Fruit fly (Drosophila melanogaster): ENCODE results near the gene cad.

The cad gene

dm6 chr2L:20770242-20770769 lies at the start of gene cad (continued):
- TF ChIP-seq ro (GFP tag; IDR thresholded peaks at IDR 0.05) (no peak), CG8089 (GFP tag; optimal IDR thresholded peaks at IDR 0.05) (no peak), NK7.1 (GFP tag; optimal IDR thresholded peaks at IDR 0.05) (no peak), CG17328 (GFP tag; IDR thresholded peaks at IDR 0.05) (peak; percentile 55; the same call in 1 of the 2 replicates), az2 (GFP tag; optimal IDR thresholded peaks at IDR 0.05) (no peak), dmrt99B (tag; optimal IDR thresholded peaks at IDR 0.05) (no peak), CG9876 (GFP tag; optimal IDR thresholded peaks at IDR 0.05) (no peak), stc (GFP tag; IDR thresholded peaks at IDR 0.05) (peak; percentile 58), CG3407 (GFP tag; optimal IDR thresholded peaks at IDR 0.05) (no peak), CG17359 (tag; optimal IDR thresholded peaks at IDR 0.05) (peak; percentile 15), CG1602 (GFP tag; optimal IDR thresholded peaks at IDR 0.05) (no peak), schlank (tag; optimal IDR thresholded peaks at IDR 0.05) (no peak), gcm2 (GFP tag; optimal IDR thresholded peaks at IDR 0.05) (no peak), B-H1 (GFP tag; IDR thresholded peaks at IDR 0.05) (no peak), Sry-δ (GFP tag; optimal IDR thresholded peaks at IDR 0.05) (no peak), Atf3 (GFP tag; optimal IDR thresholded peaks at IDR 0.05) (no peak), cato (GFP tag; optimal IDR thresholded peaks at IDR 0.05; ENCODE audit: borderline replicate concordance) (no peak), CG9727 (GFP tag; optimal IDR thresholded peaks at IDR 0.05) (no peak), CG8478 (optimal IDR thresholded peaks at IDR 0.05) (peak; percentile 95), nerfin-1 (tag; optimal IDR thresholded peaks at IDR 0.05) (peak; percentile 17), sug (tag; optimal IDR thresholded peaks at IDR 0.05) (peak; percentile 25), CG18262 (tag; optimal IDR thresholded peaks at IDR 0.05) (no peak), D19A (tag; optimal IDR thresholded peaks at IDR 0.05) (no peak), lab (GFP tag; optimal IDR thresholded peaks at IDR 0.05) (peak; percentile 61), CG4617 (GFP tag; optimal IDR thresholded peaks at IDR 0.05; ENCODE audit: borderline replicate concordance) (no peak), nom (GFP tag; optimal IDR thresholded peaks at IDR 0.05) (no peak), PHDP (tag; optimal IDR thresholded peaks at IDR 0.05) (peak; percentile 3), CG7556 (GFP tag; optimal IDR thresholded peaks at IDR 0.05) (no peak), MTF-1 (GFP tag; optimal IDR thresholded peaks at IDR 0.05; ENCODE audit: borderline replicate concordance) (peak; percentile 44), Dfd (GFP tag; optimal IDR thresholded peaks at IDR 0.05) (no peak), row (GFP tag; IDR thresholded peaks at IDR 0.05) (no peak), gro (GFP tag; optimal IDR thresholded peaks at IDR 0.05) (peak; percentile 35), tna (GFP tag; IDR thresholded peaks at IDR 0.05; ENCODE audit: partially characterized antibody) (0 out of 2 replicates have a peak, but pooled peaks have one; percentile 27), CG4707 (GFP tag; optimal IDR thresholded peaks at IDR 0.05) (no peak), CG12219 (GFP tag; optimal IDR thresholded peaks at IDR 0.05) (no peak), CG5245 (GFP tag; optimal IDR thresholded peaks at IDR 0.05) (no peak), CG17186 (GFP tag; optimal IDR thresholded peaks at IDR 0.05) (no peak), crol (GFP tag; IDR thresholded peaks at IDR 0.05) (0 out of 2 replicates have a peak, but pooled peaks have one; percentile 39), cg (GFP tag; optimal IDR thresholded peaks at IDR 0.05) (peak; percentile 15), mirr (GFP tag; optimal IDR thresholded peaks at IDR 0.05) (peak; percentile 22), CG4820 (GFP tag; optimal IDR thresholded peaks at IDR 0.05) (no peak), pb (GFP tag; optimal IDR thresholded peaks at IDR 0.05) (no peak), NfI (GFP tag; optimal IDR thresholded peaks at IDR 0.05) (peak; percentile 22), sd (tag; optimal IDR thresholded peaks at IDR 0.05) (peak; percentile 59), CG17802 (tag; optimal IDR thresholded peaks at IDR 0.05) (no peak), CG4360 (GFP tag; IDR thresholded peaks at IDR 0.05) (peak; percentile 80), CG7928 (GFP tag; optimal IDR thresholded peaks at IDR 0.05) (no peak), CG10209 (GFP tag; optimal IDR thresholded peaks at IDR 0.05) (no peak), ap (GFP tag; IDR thresholded peaks at IDR 0.05) (no peak), E2f2 (GFP tag; IDR thresholded peaks at IDR 0.05) (peak; percentile 20; the same call in 1 of the 2 replicates), CG13296 (GFP tag; optimal IDR thresholded peaks at IDR 0.05) (peak; percentile 13)

All from whole organism, embryonic.